Worm (Caenorhabditis elegans) whole organism, mixed stage, embryonic: ENCODE results near the gene C27D6.3.

Source experiments
- ceh-39 ChIP-seq: fragments of 150-350 bp; optimal IDR thresholded peaks from 2 replicates; lab custom pipeline; 2014; ENCODE audit warnings: missing biosample characterization, missing genetic modification characterization
- pha-4 ChIP-seq: fragments of 150-350 bp; optimal IDR thresholded peaks from 2 replicates; lab custom pipeline; 2018; ENCODE audit warnings: missing biosample characterization, missing genetic modification reagents, missing genetic modification characterization
- unc-62 ChIP-seq: fragments of 150-350 bp; optimal IDR thresholded peaks from 2 replicates; lab custom pipeline; 2014; ENCODE audit warnings: missing biosample characterization, missing genetic modification reagents, missing genetic modification characterization

ce11 chrII:5172451-5172850 lies 1.8 kb downstream of the C27D6.3 start, which contains the start of gene C27D6.1:
- no peak for TF ChIP-seq pha-4 (tag; lab: Kevin White, UChicago)
- TF ChIP-seq unc-62 (GFP tag; lab: Kevin White, UChicago): no peak
- TF ChIP-seq ceh-39: no peak
